Fruit fly (Drosophila melanogaster) whole organism, embryonic: Measurements from ENCODE around the gene qjt.

ENCODE experiments used
- ATbp ChIP-seq: fragments of 200-800 bp; sonication (Bioruptor generic); optimal IDR thresholded peaks from 2 replicates; lab custom pipeline; 2017; ENCODE audit warnings: missing biosample characterization, mild to moderate bottlenecking, missing genetic modification characterization, missing genetic modification reagents
- Blimp-1 ChIP-seq: fragments of 200-800 bp; sonication (Bioruptor generic); optimal IDR thresholded peaks from 3 replicates; lab custom pipeline; 2018; ENCODE audit warnings: missing biosample characterization, missing genetic modification characterization, mild to moderate bottlenecking, moderate library complexity, missing genetic modification reagents
- CG10209 ChIP-seq: fragments of 200-800 bp; sonication (Bioruptor generic); optimal IDR thresholded peaks from 3 replicates; lab custom pipeline; 2017; ENCODE audit warnings: missing biosample characterization, mild to moderate bottlenecking, missing genetic modification characterization, missing genetic modification reagents
- CG10565 ChIP-seq: fragments of 200-800 bp; sonication (Bioruptor generic); optimal IDR thresholded peaks from 3 replicates; lab custom pipeline; 2016; ENCODE audit warnings: missing biosample characterization, mild to moderate bottlenecking, missing genetic modification characterization
- CG10654 ChIP-seq: fragments of 200-800 bp; sonication (Bioruptor generic); optimal IDR thresholded peaks from 2 replicates; lab custom pipeline; 2016; ENCODE audit warnings: missing biosample characterization, missing genetic modification characterization
- CG11247 ChIP-seq: fragments of 200-800 bp; sonication (Bioruptor generic); IDR thresholded peaks from 2 replicates; pipeline ENCODE4 v1.3.6; 2022; ENCODE audit warnings: missing biosample characterization, missing genetic modification characterization
- CG11456 ChIP-seq: fragments of 200-800 bp; sonication (Bioruptor generic); IDR thresholded peaks from 3 replicates; pipeline ENCODE4 v1.3.6; 2022; ENCODE audit warnings: missing biosample characterization, missing genetic modification characterization
- CG11695 ChIP-seq: fragments of 200-800 bp; sonication (Bioruptor generic); IDR thresholded peaks from 3 replicates; pipeline ENCODE4 v1.3.6; 2022; ENCODE audit warnings: missing biosample characterization, missing genetic modification characterization
- CG12219 ChIP-seq: fragments of 200-800 bp; sonication (Bioruptor generic); optimal IDR thresholded peaks from 3 replicates; lab custom pipeline; 2018; ENCODE audit warnings: missing biosample characterization, mild to moderate bottlenecking, missing genetic modification characterization
- CG13775 ChIP-seq: fragments of 200-800 bp; sonication (Bioruptor generic); optimal IDR thresholded peaks from 3 replicates; lab custom pipeline; 2017; ENCODE audit warnings: missing biosample characterization, mild to moderate bottlenecking, missing genetic modification characterization
- CG15011 ChIP-seq: fragments of 200-800 bp; sonication (Bioruptor generic); optimal IDR thresholded peaks from 3 replicates; lab custom pipeline; 2018; ENCODE audit warnings: missing biosample characterization, mild to moderate bottlenecking, missing genetic modification characterization
- CG15514 ChIP-seq: fragments of 200-800 bp; sonication (Bioruptor generic); optimal IDR thresholded peaks from 3 replicates; lab custom pipeline; 2017; ENCODE audit warnings: missing biosample characterization, missing genetic modification characterization, mild to moderate bottlenecking, moderate library complexity, missing genetic modification reagents
- CG17802 ChIP-seq: fragments of 200-800 bp; sonication (Bioruptor generic); optimal IDR thresholded peaks from 2 replicates; lab custom pipeline; 2018; ENCODE audit warnings: missing biosample characterization, mild to moderate bottlenecking, missing genetic modification characterization, moderate library complexity
- CG32532 ChIP-seq: fragments of 200-800 bp; sonication (Bioruptor generic); IDR thresholded peaks from 2 replicates; pipeline ENCODE4 v1.3.6; 2022; ENCODE audit warnings: missing biosample characterization, missing genetic modification characterization
- CG34224 ChIP-seq: fragments of 200-800 bp; sonication (Bioruptor generic); IDR thresholded peaks from 3 replicates; pipeline ENCODE4 v1.3.6; 2022; ENCODE audit warnings: missing biosample characterization, missing genetic modification characterization; ENCODE audit not compliant: partially characterized antibody
- CG4820 ChIP-seq: fragments of 200-800 bp; sonication (Bioruptor generic); optimal IDR thresholded peaks from 3 replicates; lab custom pipeline; 2016; ENCODE audit warnings: missing biosample characterization, missing genetic modification characterization
- CG6683 ChIP-seq: fragments of 200-800 bp; sonication (Bioruptor generic); optimal IDR thresholded peaks from 2 replicates; lab custom pipeline; 2017; ENCODE audit warnings: missing biosample characterization, mild to moderate bottlenecking, missing genetic modification characterization, missing genetic modification reagents
- CG7963 ChIP-seq: fragments of 200-800 bp; sonication (Bioruptor generic); IDR thresholded peaks from 3 replicates; pipeline ENCODE4 v1.3.6; 2022; ENCODE audit warnings: missing biosample characterization, missing genetic modification characterization; ENCODE audit not compliant: partially characterized antibody
- CG8290 ChIP-seq, 3 experiments: fragments of 200-800 bp; sonication (Bioruptor generic); optimal IDR thresholded peaks; 2 replicates each; lab custom pipeline; 2016 to 2019; ENCODE audit warnings: missing biosample characterization in 3 of 3, missing genetic modification characterization in 3 of 3, mild to moderate bottlenecking in 2 of 3, moderate library complexity in 1 of 3
- CG9932 ChIP-seq: fragments of 200-800 bp; sonication (Bioruptor generic); IDR thresholded peaks from 2 replicates; pipeline ENCODE4 v1.3.6; 2022; ENCODE audit warnings: missing biosample characterization, missing genetic modification characterization
- D19A ChIP-seq: fragments of 200-800 bp; optimal IDR thresholded peaks from 3 replicates; lab custom pipeline; 2019; ENCODE audit warnings: missing biosample characterization, mild to moderate bottlenecking, missing genetic modification characterization, moderate library complexity
- Fer1 ChIP-seq: fragments of 200-800 bp; sonication (Bioruptor generic); optimal IDR thresholded peaks from 2 replicates; lab custom pipeline; 2017; ENCODE audit warnings: missing biosample characterization, mild to moderate bottlenecking, missing genetic modification characterization
- Gug ChIP-seq: fragments of 200-800 bp; sonication (Bioruptor generic); IDR thresholded peaks from 4 replicates; pipeline ENCODE4 v1.3.6; 2022; ENCODE audit warnings: missing biosample characterization, missing genetic modification characterization
- Hey ChIP-seq: fragments of 200-800 bp; sonication (Bioruptor generic); optimal IDR thresholded peaks from 3 replicates; lab custom pipeline; 2018; ENCODE audit warnings: missing biosample characterization, mild to moderate bottlenecking, missing genetic modification characterization
- Hmr ChIP-seq: fragments of 200-800 bp; sonication (Bioruptor generic); optimal IDR thresholded peaks from 3 replicates; lab custom pipeline; 2017; ENCODE audit warnings: mild to moderate bottlenecking, missing biosample characterization, missing genetic modification reagents, missing genetic modification characterization
- Lhr ChIP-seq: fragments of 200-800 bp; sonication (Bioruptor generic); optimal IDR thresholded peaks from 3 replicates; lab custom pipeline; 2017; ENCODE audit warnings: mild to moderate bottlenecking, missing biosample characterization, missing genetic modification reagents, missing genetic modification characterization
- Nf-YB ChIP-seq: fragments of 200-800 bp; sonication (Bioruptor generic); optimal IDR thresholded peaks from 3 replicates; lab custom pipeline; 2019; ENCODE audit warnings: missing biosample characterization, mild to moderate bottlenecking, missing genetic modification characterization, moderate library complexity
- Stat92E ChIP-seq, 3 experiments: fragments of >200 bp in 2 of 3; fragments of 200-800 bp in 1 of 3; sonication (Bioruptor generic) in 1 of 3; optimal IDR thresholded peaks; 2 replicates each; lab custom pipeline; 2017 to 2019; ENCODE audit warnings: missing biosample characterization in 3 of 3, missing genetic modification characterization in 3 of 3, mild to moderate bottlenecking in 1 of 3, moderate library complexity in 1 of 3
- aop ChIP-seq: fragments of 200-800 bp; sonication (Bioruptor generic); IDR thresholded peaks from 2 replicates; pipeline ENCODE4 v1.3.6; 2022; ENCODE audit warnings: missing biosample characterization, missing genetic modification characterization
- ash1 ChIP-seq: fragments of 200-800 bp; sonication (Bioruptor generic); optimal IDR thresholded peaks from 2 replicates; lab custom pipeline; 2018; ENCODE audit warnings: missing biosample characterization, mild to moderate bottlenecking, missing genetic modification characterization
- chinmo ChIP-seq: fragments of 200-800 bp; sonication (Bioruptor generic); IDR thresholded peaks from 4 replicates; pipeline ENCODE4 v1.3.6; 2022; ENCODE audit warnings: missing biosample characterization, missing genetic modification characterization; ENCODE audit not compliant: partially characterized antibody
- disco-r ChIP-seq: fragments of 200-800 bp; sonication (Bioruptor generic); optimal IDR thresholded peaks from 2 replicates; lab custom pipeline; 2016; ENCODE audit warnings: missing biosample characterization, missing genetic modification characterization
- fd64A ChIP-seq: fragments of 200-800 bp; sonication (Bioruptor generic); optimal IDR thresholded peaks from 3 replicates; lab custom pipeline; 2018; ENCODE audit warnings: missing biosample characterization, mild to moderate bottlenecking, missing genetic modification characterization
- gem ChIP-seq: fragments of 200-800 bp; sonication (Bioruptor generic); optimal IDR thresholded peaks from 2 replicates; lab custom pipeline; 2019; ENCODE audit warnings: missing biosample characterization, mild to moderate bottlenecking, missing genetic modification characterization, moderate library complexity
- gfzf ChIP-seq: fragments of 200-800 bp; sonication (Bioruptor generic); optimal IDR thresholded peaks from 2 replicates; lab custom pipeline; 2016; ENCODE audit warnings: missing biosample characterization, mild to moderate bottlenecking, missing genetic modification characterization, moderate library complexity
- ham ChIP-seq: fragments of 200-800 bp; sonication (Bioruptor generic); IDR thresholded peaks from 2 replicates; pipeline ENCODE4 v1.3.6; 2022; ENCODE audit warnings: missing biosample characterization, missing genetic modification characterization
- klu ChIP-seq: fragments of 200-800 bp; sonication (Bioruptor generic); IDR thresholded peaks from 2 replicates; pipeline ENCODE4 v1.3.6; 2022; ENCODE audit warnings: missing biosample characterization, missing genetic modification characterization
- kni ChIP-seq: fragments of 200-800 bp; sonication (Bioruptor generic); optimal IDR thresholded peaks from 3 replicates; lab custom pipeline; 2017; ENCODE audit warnings: mild to moderate bottlenecking, missing biosample characterization, missing genetic modification reagents, missing genetic modification characterization
- pros ChIP-seq: fragments of 200-800 bp; sonication (Bioruptor generic); optimal IDR thresholded peaks from 3 replicates; lab custom pipeline; 2019; ENCODE audit warnings: missing biosample characterization, mild to moderate bottlenecking, missing genetic modification characterization, moderate library complexity
- psq ChIP-seq: fragments of 200-800 bp; sonication (Bioruptor generic); optimal IDR thresholded peaks from 2 replicates; lab custom pipeline; 2017; ENCODE audit warnings: missing biosample characterization, missing genetic modification characterization
- rib ChIP-seq: fragments of 200-800 bp; sonication (Bioruptor generic); IDR thresholded peaks from 2 replicates; pipeline ENCODE4 v1.3.6; 2022; ENCODE audit warnings: missing biosample characterization, missing genetic modification characterization
- sd ChIP-seq: fragments of 200-800 bp; sonication (Bioruptor generic); optimal IDR thresholded peaks from 3 replicates; lab custom pipeline; 2018; ENCODE audit warnings: missing biosample characterization, mild to moderate bottlenecking, missing genetic modification characterization, moderate library complexity
- tin ChIP-seq: fragments of 200-800 bp; sonication (Bioruptor generic); optimal IDR thresholded peaks from 3 replicates; lab custom pipeline; 2016; ENCODE audit warnings: missing biosample characterization, missing genetic modification characterization
- z ChIP-seq: fragments of 200-800 bp; sonication (Bioruptor generic); IDR thresholded peaks from 3 replicates; pipeline ENCODE4 v1.3.6; 2022; ENCODE audit warnings: missing biosample characterization, missing genetic modification characterization

qjt gene

dm6 chr3L:17486794-17487726 is 8.2 kb downstream of the qjt start, which contains the start of gene Oatp74D (continued):
- no peak for TF ChIP-seq CG7963 (GFP tag; lab: Robert Waterston, UW)
- no peak for TF ChIP-seq CG11247
- TF ChIP-seq Nf-YB = peak; percentile 0
- TF ChIP-seq, all 482 proteins: peak for 272

- no peak for TF ChIP-seq Hey (tag; lab: Kevin White, UChicago)
- no peak for TF ChIP-seq Hmr (GFP tag; lab: Kevin White, UChicago)
- no peak for TF ChIP-seq klu (GFP tag; lab: Robert Waterston, UW)
- no peak for TF ChIP-seq gfzf (GFP tag; lab: Kevin White, UChicago)
- peak; percentile 31 for TF ChIP-seq sd (tag; lab: Kevin White, UChicago)
- TF ChIP-seq Fer1 (GFP tag; lab: Kevin White, UChicago) = no peak
- no peak for TF ChIP-seq CG8290 (GFP tag; optimal IDR thresholded peaks at IDR 0.05; lab: Kevin White, UChicago)
- no peak for TF ChIP-seq CG8290 (tag; optimal IDR thresholded peaks at IDR 0.05; lab: Kevin White, UChicago)
- no peak for TF ChIP-seq Lhr (GFP tag; lab: Kevin White, UChicago)
- no peak for TF ChIP-seq CG10565 (GFP tag; lab: Kevin White, UChicago)
- no peak for TF ChIP-seq ham (GFP tag; lab: Robert Waterston, UW)
- no peak for TF ChIP-seq CG12219
- no peak for TF ChIP-seq CG15011 (GFP tag; lab: Kevin White, UChicago)
- TF ChIP-seq disco-r = no peak
- TF ChIP-seq CG34224 (GFP tag; lab: Robert Waterston, UW) = no peak
- no peak for TF ChIP-seq CG10654 (GFP tag; lab: Kevin White, UChicago)
- TF ChIP-seq aop (GFP tag; lab: Robert Waterston, UW) = no peak
- TF ChIP-seq CG9932 (GFP tag; lab: Robert Waterston, UW) = no peak
- TF ChIP-seq tin = no peak
- no peak for TF ChIP-seq CG4820 (GFP tag; lab: Kevin White, UChicago)
- TF ChIP-seq ATbp (GFP tag; lab: Kevin White, UChicago) = peak; percentile 30
- no peak for TF ChIP-seq CG17802 (tag; lab: Kevin White, UChicago)
- peak; percentile 31 for TF ChIP-seq pros (GFP tag; lab: Kevin White, UChicago)
- no peak for TF ChIP-seq CG10209 (GFP tag; lab: Kevin White, UChicago)
- TF ChIP-seq z (GFP tag; lab: Robert Waterston, UW) = peak; percentile 71
- TF ChIP-seq Stat92E (GFP tag; optimal IDR thresholded peaks at IDR 0.05; lab: Kevin White, UChicago) = peak in 1 of 3 experiments; percentile 5
- TF ChIP-seq Gug (GFP tag; lab: Robert Waterston, UW) = no peak
- peak; percentile 28; the same call in 1 of the 3 replicates for TF ChIP-seq CG11695 (GFP tag; lab: Robert Waterston, UW)
- no peak for TF ChIP-seq kni (GFP tag; lab: Kevin White, UChicago)
- TF ChIP-seq D19A (tag; lab: Kevin White, UChicago) = no peak
- TF ChIP-seq fd64A (GFP tag; lab: Kevin White, UChicago) = peak; percentile 4
- TF ChIP-seq CG13775 = no peak
- no peak for TF ChIP-seq CG6683 (GFP tag; lab: Kevin White, UChicago)
- no peak for TF ChIP-seq CG32532
- no peak for TF ChIP-seq chinmo (GFP tag; lab: Robert Waterston, UW)
- peak; percentile 97 for TF ChIP-seq Blimp-1 (GFP tag; lab: Kevin White, UChicago)
- TF ChIP-seq rib (GFP tag; lab: Robert Waterston, UW) = no peak
- TF ChIP-seq ash1 (GFP tag; lab: Kevin White, UChicago) = no peak
- no peak for TF ChIP-seq CG15514 (GFP tag; lab: Kevin White, UChicago)
- no peak for TF ChIP-seq psq (GFP tag; lab: Kevin White, UChicago)
- no peak for TF ChIP-seq gem
- no peak for TF ChIP-seq CG11456 (GFP tag; lab: Robert Waterston, UW)
These were observed 9.9 kb downstream of the qjt start for dm6 chr3L:17488622-17489391.
